Fruit fly (Drosophila melanogaster) S2 (cell line): ENCODE results near the gene CG13659.

Experiments
- CG8478 ChIP-seq: fragments of >200 bp; optimal IDR thresholded peaks from 2 replicates; lab custom pipeline; 2018
- CTCF ChIP-seq, 2 experiments: fragments of >200 bp; optimal IDR thresholded peaks; 2 replicates each; lab custom pipeline; 2018

dm6 chr3R:25281165-25281564 is 19.5 kb upstream of the CG13659 start, which contains the start of gene CG11892:
- no peak for TF ChIP-seq CG8478 (lab: Kevin White, UChicago)
- TF ChIP-seq CTCF (optimal IDR thresholded peaks at IDR 0.05; lab: Kevin White, UChicago): no peak
